Worm (Caenorhabditis elegans) whole organism, mixed stage, embryonic: ENCODE measurements around the gene C50C3.19.

Source experiments
- ces-1 ChIP-seq: fragments of 150-350 bp; optimal IDR thresholded peaks from 2 replicates; lab custom pipeline; 2014; ENCODE audit warnings: missing biosample characterization, missing genetic modification reagents, missing genetic modification characterization
- elt-1 ChIP-seq: sonication (generic microtip); optimal IDR thresholded peaks from 2 replicates; lab custom pipeline; 2017; ENCODE audit warnings: missing genetic modification characterization, mild to moderate bottlenecking, missing compliant biosample characterization, antibody characterized with exemption, moderate library complexity, borderline replicate concordance; ENCODE audit not compliant: insufficient read depth
- lsy-2 ChIP-seq: fragments of 150-350 bp; optimal IDR thresholded peaks from 2 replicates; lab custom pipeline; 2014; ENCODE audit warnings: missing biosample characterization, missing genetic modification characterization
- nhr-2 ChIP-seq: fragments of 150-350 bp; optimal IDR thresholded peaks from 2 replicates; lab custom pipeline; 2014; ENCODE audit warnings: missing biosample characterization, missing genetic modification characterization
- pha-4 ChIP-seq: fragments of 150-350 bp; optimal IDR thresholded peaks from 2 replicates; lab custom pipeline; 2018; ENCODE audit warnings: missing biosample characterization, missing genetic modification reagents, missing genetic modification characterization

DNA sequence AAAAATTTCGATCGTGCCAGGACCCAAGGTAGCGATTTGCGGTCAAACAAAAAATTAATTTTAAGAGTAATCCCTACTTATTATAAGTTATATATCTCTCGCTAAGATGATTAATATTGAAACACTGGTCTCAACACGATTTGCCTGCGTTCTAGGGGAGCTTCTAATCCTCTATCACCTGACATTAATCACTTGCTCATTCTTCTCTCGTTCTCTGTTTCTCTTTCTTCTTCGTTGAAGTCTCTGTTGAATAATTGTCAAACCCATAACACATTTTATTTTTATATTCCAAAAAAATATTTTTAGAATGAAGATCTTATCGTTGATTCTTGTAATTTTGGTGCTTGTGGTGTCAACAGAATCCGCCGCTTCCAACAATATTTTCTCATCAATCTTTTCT, 35.4 kb upstream of the C50C3.19 start, which contains the start of gene D2007.1:
- no peak for TF ChIP-seq nhr-2 (tag; lab: Kevin White, UChicago)
- TF ChIP-seq ces-1 (GFP tag; lab: Kevin White, UChicago), result no peak
- no peak for TF ChIP-seq pha-4 (tag; lab: Kevin White, UChicago)
- TF ChIP-seq lsy-2 (tag; lab: Kevin White, UChicago), result no peak
- TF ChIP-seq elt-1 (tag; lab: Kevin White, UChicago), result no peak
